Worm (Caenorhabditis elegans) whole organism, midembryonic: ENCODE data around the gene E04F6.8.

Source experiments
- T22C8.4 ChIP-seq: fragments of 200-800 bp; sonication (Bioruptor generic); IDR thresholded peaks from 2 replicates; pipeline ENCODE4 v1.3.6; 2022; ENCODE audit warnings: missing genetic modification characterization, missing compliant biosample characterization
- cog-1 ChIP-seq: sonication (generic microtip); optimal IDR thresholded peaks from 2 replicates; lab custom pipeline; 2016; ENCODE audit warnings: missing genetic modification characterization, missing compliant biosample characterization
- flt-1 ChIP-seq: fragments of 200-800 bp; sonication (Bioruptor generic); IDR thresholded peaks from 2 replicates; pipeline ENCODE4 v1.3.6; 2022; ENCODE audit warnings: missing genetic modification characterization, missing compliant biosample characterization
- klf-2 ChIP-seq: fragments of 200-800 bp; sonication (Bioruptor generic); conservative IDR thresholded peaks from 2 replicates; pipeline ENCODE4 v1.3.6; 2022; ENCODE audit warnings: missing genetic modification reagents, missing genetic modification characterization, missing compliant biosample characterization
- med-1 ChIP-seq: sonication (generic microtip); optimal IDR thresholded peaks from 2 replicates; lab custom pipeline; 2017; ENCODE audit warnings: missing genetic modification characterization, mild to moderate bottlenecking, missing compliant biosample characterization, antibody characterized with exemption, missing genetic modification reagents; ENCODE audit not compliant: insufficient read depth
- ref-1 ChIP-seq: fragments of 200-800 bp; sonication (Bioruptor generic); conservative IDR thresholded peaks from 2 replicates; pipeline ENCODE4 v1.3.6; 2022; ENCODE audit warnings: missing genetic modification reagents, missing genetic modification characterization, missing compliant biosample characterization
- tab-1 ChIP-seq: fragments of 200-800 bp; sonication (Bioruptor generic); IDR thresholded peaks from 2 replicates; pipeline ENCODE4 v1.3.6; 2022; ENCODE audit warnings: missing genetic modification characterization, missing compliant biosample characterization
- ztf-23 ChIP-seq: fragments of 200-800 bp; sonication (Bioruptor generic); IDR thresholded peaks from 2 replicates; pipeline ENCODE4 v1.3.6; 2022; ENCODE audit warnings: missing genetic modification reagents, missing genetic modification characterization, missing compliant biosample characterization
- ztf-29 ChIP-seq: fragments of 200-800 bp; sonication (Bioruptor generic); IDR thresholded peaks from 2 replicates; pipeline ENCODE4 v1.3.6; 2022; ENCODE audit warnings: missing genetic modification reagents, missing genetic modification characterization, missing compliant biosample characterization

Gene E04F6.8

DNA sequence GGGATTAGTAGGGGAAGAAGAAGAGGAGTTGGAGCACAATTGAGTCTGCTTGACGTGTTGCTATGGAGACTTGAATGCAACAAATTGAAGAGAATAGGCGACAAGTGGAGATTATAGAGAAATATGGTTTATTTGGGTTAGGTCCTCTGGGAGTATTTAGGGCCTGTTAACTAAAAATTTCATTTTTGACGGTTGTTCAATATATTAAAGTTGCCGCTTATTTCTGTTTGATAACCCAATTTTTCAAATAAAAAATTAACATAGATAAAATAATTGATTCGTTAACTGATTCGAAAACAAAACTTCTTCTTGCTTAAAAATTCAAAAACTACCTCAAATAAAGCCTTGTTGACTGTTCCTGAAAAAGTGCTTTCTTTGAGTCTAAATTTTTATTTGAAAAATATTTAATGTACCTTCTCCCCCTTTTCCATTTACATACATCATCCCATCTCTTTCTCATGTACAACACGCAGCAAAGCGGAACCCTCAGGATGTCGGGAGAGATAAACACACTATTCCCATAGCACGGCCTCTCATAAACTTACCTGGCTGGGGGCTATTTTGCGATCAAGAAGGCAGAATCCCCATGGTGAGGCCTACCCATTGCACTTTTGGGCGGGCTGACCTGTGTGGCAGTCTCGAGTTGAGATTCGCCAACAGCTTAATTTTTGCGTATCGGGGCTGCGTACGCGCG lies 39.7 kb downstream of the E04F6.8 start, which contains the start of gene dyf-13:
TSS of gene dyf-13 (minus strand) at position 51 of the 694 bp plus-strand sequence.
- TF ChIP-seq ztf-29 (GFP tag; lab: Robert Waterston, UW) (no peak), cog-1 (tag; lab: Kevin White, UChicago) (no peak), klf-2 (GFP tag; lab: Robert Waterston, UW) (no peak), T22C8.4 (GFP tag; lab: Robert Waterston, UW) (no peak), ref-1 (GFP tag; lab: Robert Waterston, UW) (no peak), med-1 (GFP tag; lab: Kevin White, UChicago) (no peak), tab-1 (no peak), flt-1 (GFP tag; lab: Robert Waterston, UW) (no peak), ztf-23 (GFP tag; lab: Robert Waterston, UW) (no peak)

DNA sequence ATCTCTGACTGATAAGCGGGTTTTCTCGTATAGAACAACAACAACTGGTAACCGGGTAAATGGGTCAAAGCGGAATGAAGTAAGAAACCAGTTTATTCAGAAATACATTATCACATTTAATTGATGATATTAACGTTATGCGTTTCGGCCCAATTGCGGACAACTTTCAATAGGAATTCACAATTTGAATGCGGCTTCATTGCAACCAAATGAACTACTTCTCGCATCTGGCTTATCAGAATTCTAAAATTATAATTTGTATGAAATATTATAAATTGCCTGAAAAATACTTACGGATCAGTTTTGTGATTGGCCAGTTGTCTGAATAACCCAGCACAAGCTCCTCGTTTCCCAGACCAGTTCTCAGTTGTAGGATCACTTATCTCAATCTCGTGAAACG lies 42.5 kb downstream of the E04F6.8 start, which contains the start of gene col-36:
TSS of gene col-36 (minus strand) at position 101 of the 400 bp plus-strand sequence.
- no peak for TF ChIP-seq flt-1 (GFP tag; lab: Robert Waterston, UW)
- no peak for TF ChIP-seq med-1 (GFP tag; lab: Kevin White, UChicago)

DNA sequence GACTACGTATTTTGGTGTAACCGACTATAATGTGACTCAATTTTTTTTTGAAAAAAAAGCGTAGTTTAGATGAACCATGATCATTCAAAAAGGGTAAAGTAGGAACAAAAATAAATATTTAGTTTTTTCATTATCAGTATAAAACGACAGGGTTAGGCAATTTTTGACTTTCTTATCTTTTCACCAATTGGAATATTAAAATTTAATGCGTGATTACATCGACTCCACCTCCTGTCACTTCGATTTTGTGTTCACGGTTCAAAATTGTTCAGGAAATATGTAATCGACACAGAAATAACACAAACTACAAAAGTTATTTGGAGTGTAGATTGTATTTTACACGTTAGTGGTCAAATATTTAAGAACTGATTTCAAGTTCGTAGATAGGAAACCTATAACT lies 44.4 kb downstream of the E04F6.8 start:
- TF ChIP-seq T22C8.4 (GFP tag; lab: Robert Waterston, UW): no peak
- TF ChIP-seq ztf-29 (GFP tag; lab: Robert Waterston, UW): no peak
- no peak for TF ChIP-seq ref-1 (GFP tag; lab: Robert Waterston, UW)
- TF ChIP-seq cog-1 (tag; lab: Kevin White, UChicago): no peak
- no peak for TF ChIP-seq flt-1 (GFP tag; lab: Robert Waterston, UW)
- no peak for TF ChIP-seq ztf-23 (GFP tag; lab: Robert Waterston, UW)
- no peak for TF ChIP-seq tab-1
- no peak for TF ChIP-seq med-1 (GFP tag; lab: Kevin White, UChicago)

- TF ChIP-seq tab-1 (no peak), T22C8.4 (GFP tag; lab: Robert Waterston, UW) (no peak), flt-1 (GFP tag; lab: Robert Waterston, UW) (no peak), klf-2 (GFP tag; lab: Robert Waterston, UW) (no peak), med-1 (GFP tag; lab: Kevin White, UChicago) (no peak), ztf-29 (GFP tag; lab: Robert Waterston, UW) (no peak), ztf-23 (GFP tag; lab: Robert Waterston, UW) (no peak), cog-1 (tag; lab: Kevin White, UChicago) (no peak), ref-1 (GFP tag; lab: Robert Waterston, UW) (no peak)
These were observed 45.4 kb downstream of the E04F6.8 start, which contains the start of gene mfsd-13.2 for ce11 chrII:7165749-7166148. Gene mfsd-13.2, minus strand, starts transcription at chrII:7165849.

DNA sequence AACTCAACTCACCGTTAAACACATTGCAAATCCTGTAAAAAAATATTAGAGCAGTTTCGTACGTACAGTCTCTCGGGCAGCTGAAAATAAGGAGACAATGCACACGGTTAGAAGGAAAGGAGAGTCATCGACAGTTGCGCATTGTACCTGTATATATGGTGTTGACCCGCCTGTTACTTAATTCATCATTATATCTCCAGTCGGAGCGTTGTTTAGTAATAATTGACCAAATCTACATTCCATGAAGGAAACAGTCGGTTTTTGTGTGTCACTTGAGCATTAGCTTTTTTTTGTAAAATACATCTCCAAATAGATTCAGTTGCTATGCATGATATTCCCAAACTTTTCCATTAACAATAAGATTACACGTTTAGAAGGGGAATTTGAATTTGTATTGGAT lies 49.7 kb downstream of the E04F6.8 start, which contains the start of gene C27H5.12:
TSS of gene C27H5.12 (minus strand) at position 101 of the 400 bp plus-strand sequence.
- TF ChIP-seq T22C8.4 (GFP tag; lab: Robert Waterston, UW) (no peak), tab-1 (no peak), klf-2 (GFP tag; lab: Robert Waterston, UW) (no peak), cog-1 (tag; lab: Kevin White, UChicago) (no peak), ztf-23 (GFP tag; lab: Robert Waterston, UW) (no peak), flt-1 (GFP tag; lab: Robert Waterston, UW) (no peak), ztf-29 (GFP tag; lab: Robert Waterston, UW) (no peak), ref-1 (GFP tag; lab: Robert Waterston, UW) (no peak), med-1 (GFP tag; lab: Kevin White, UChicago) (no peak)
